Worm (Caenorhabditis elegans) whole organism, L2 larva: ENCODE results near the gene Y43F8C.9.

Source experiments
- fos-1 ChIP-seq: fragments of 150-350 bp; optimal IDR thresholded peaks from 2 replicates; lab custom pipeline; 2014; ENCODE audit warnings: missing biosample characterization, missing genetic modification characterization
- mdl-1 ChIP-seq, 2 experiments: fragments of 150-350 bp in 1 of 2; sonication (generic microtip) in 1 of 2; optimal IDR thresholded peaks; 2 replicates each; lab custom pipeline; 2017; ENCODE audit warnings: missing biosample characterization in 2 of 2, missing genetic modification characterization in 2 of 2
- nhr-10 ChIP-seq: sonication (generic microtip); optimal IDR thresholded peaks from 2 replicates; lab custom pipeline; 2017; ENCODE audit warnings: missing biosample characterization, missing genetic modification characterization
- nhr-11 ChIP-seq: fragments of 150-350 bp; optimal IDR thresholded peaks from 2 replicates; lab custom pipeline; 2014; ENCODE audit warnings: missing biosample characterization, missing genetic modification characterization
- nhr-237 ChIP-seq: fragments of 150-350 bp; optimal IDR thresholded peaks from 2 replicates; lab custom pipeline; 2014; ENCODE audit warnings: missing biosample characterization, missing genetic modification characterization
- unc-62 ChIP-seq: fragments of 150-350 bp; optimal IDR thresholded peaks from 2 replicates; lab custom pipeline; 2014; ENCODE audit warnings: missing biosample characterization, missing genetic modification reagents, missing genetic modification characterization
- zag-1 ChIP-seq: fragments of 150-350 bp; optimal IDR thresholded peaks from 2 replicates; lab custom pipeline; 2014; ENCODE audit warnings: missing biosample characterization, missing genetic modification characterization
- ztf-1 ChIP-seq: fragments of 200-800 bp; sonication (Bioruptor generic); conservative IDR thresholded peaks from 2 replicates; pipeline ENCODE4 v1.3.6; 2022; ENCODE audit warnings: missing genetic modification characterization, missing compliant biosample characterization
- ztf-4 ChIP-seq: fragments of 150-350 bp; optimal IDR thresholded peaks from 2 replicates; lab custom pipeline; 2014; ENCODE audit warnings: missing biosample characterization, missing genetic modification characterization

- TF ChIP-seq nhr-237 (tag; lab: Kevin White, UChicago) (no peak), zag-1 (tag; lab: Kevin White, UChicago) (no peak), fos-1 (tag; lab: Kevin White, UChicago) (no peak), ztf-4 (tag; lab: Kevin White, UChicago) (no peak), nhr-10 (no peak), ztf-1 (no peak), mdl-1 (tag; optimal IDR thresholded peaks at IDR 0.05; lab: Kevin White, UChicago) (no peak), unc-62 (GFP tag; lab: Kevin White, UChicago) (no peak), nhr-11 (tag; lab: Kevin White, UChicago) (no peak)
These were observed 20.4 kb downstream of the Y43F8C.9 start for ce11 chrV:19666308-19666707.
